Worm (Caenorhabditis elegans) whole organism, late embryonic: ENCODE measurements around the gene casy-1.

ENCODE experiments used
- ama-1 ChIP-seq: fragments of 150-350 bp; optimal IDR thresholded peaks from 2 replicates; lab custom pipeline; 2014
- elt-4 ChIP-seq: sonication (generic microtip); optimal IDR thresholded peaks from 2 replicates; lab custom pipeline; 2016; ENCODE audit warnings: missing genetic modification characterization, missing compliant biosample characterization
- pha-4 ChIP-seq: fragments of 150-350 bp; optimal IDR thresholded peaks from 2 replicates; lab custom pipeline; 2018; ENCODE audit warnings: missing biosample characterization, missing genetic modification reagents, missing genetic modification characterization

ce11 chrII:5933133-5933532 is 23.4 kb downstream of the casy-1 start:
- TF ChIP-seq ama-1 (lab: Kevin White, UChicago), result no peak
- no peak for TF ChIP-seq elt-4 (tag; lab: Kevin White, UChicago)
- no peak for TF ChIP-seq pha-4 (tag; lab: Kevin White, UChicago)
